Fruit fly (Drosophila melanogaster): Measurements from ENCODE around the gene Ctl2.
A peak's percentile ranks its signal among the peaks of the same experiment; 100 is the strongest.

Gene Ctl2

dm6 chr3R:29153197-29153644 lies 30.1 kb downstream of the Ctl2 start, which contains the start of the genes Slbp and Rpn2:
Gene Slbp (minus strand): TSS chr3R:29153266.
Gene Rpn2 (plus strand): TSS chr3R:29153524.
- TF ChIP-seq sage (GFP tag; optimal IDR thresholded peaks at IDR 0.05) = no peak
- no peak for TF ChIP-seq dmrt93B (GFP tag; optimal IDR thresholded peaks at IDR 0.05)
- peak; percentile 38 for TF ChIP-seq br (GFP tag; optimal IDR thresholded peaks at IDR 0.05)
- no peak for TF ChIP-seq lola (GFP tag; optimal IDR thresholded peaks at IDR 0.05)
- TF ChIP-seq GATAd (GFP tag; optimal IDR thresholded peaks at IDR 0.05) = no peak
- no peak for TF ChIP-seq pan (optimal IDR thresholded peaks at IDR 0.05)
- no peak for TF ChIP-seq Jra (GFP tag; optimal IDR thresholded peaks at IDR 0.05)
- no peak for TF ChIP-seq Hr78 (GFP tag; optimal IDR thresholded peaks at IDR 0.05)
- TF ChIP-seq Dif (GFP tag; optimal IDR thresholded peaks at IDR 0.05; ENCODE audit: partially characterized antibody) = no peak
- TF ChIP-seq dsf (GFP tag; optimal IDR thresholded peaks at IDR 0.05; ENCODE audit: borderline replicate concordance) = no peak
- peak; percentile 69 for TF ChIP-seq h (GFP tag; optimal IDR thresholded peaks at IDR 0.05)
- TF ChIP-seq Abd-B (GFP tag; optimal IDR thresholded peaks at IDR 0.05) = no peak
- TF ChIP-seq tai (GFP tag; optimal IDR thresholded peaks at IDR 0.05) = no peak
- TF ChIP-seq woc (GFP tag; optimal IDR thresholded peaks at IDR 0.05) = no peak
- no peak for TF ChIP-seq brk (GFP tag; optimal IDR thresholded peaks at IDR 0.05)
- peak; percentile 46 for TF ChIP-seq CG9705 (GFP tag; optimal IDR thresholded peaks at IDR 0.05)
- TF ChIP-seq jim (GFP tag; optimal IDR thresholded peaks at IDR 0.05) = no peak
- peak; percentile 50 for TF ChIP-seq fru (GFP tag; optimal IDR thresholded peaks at IDR 0.05)
- TF ChIP-seq Myc (optimal IDR thresholded peaks at IDR 0.05) = peak; percentile 45
- TF ChIP-seq sv (GFP tag; optimal IDR thresholded peaks at IDR 0.05) = peak; percentile 5
- no peak for TF ChIP-seq Vsx2 (GFP tag; optimal IDR thresholded peaks at IDR 0.05; ENCODE audit: partially characterized antibody)
- peak; percentile 14 for TF ChIP-seq Mio (GFP tag; optimal IDR thresholded peaks at IDR 0.05)
- peak in 1 of 2 experiments; percentile 67 for TF ChIP-seq foxo (GFP tag; optimal IDR thresholded peaks at IDR 0.05)
- TF ChIP-seq CG32264 (GFP tag; optimal IDR thresholded peaks at IDR 0.05) = no peak
- peak; percentile 61 for TF ChIP-seq psq (GFP tag; optimal IDR thresholded peaks at IDR 0.05)
- no peak for TF ChIP-seq Rel (GFP tag; optimal IDR thresholded peaks at IDR 0.05)
- peak; percentile 62 for TF ChIP-seq Rel (tag; optimal IDR thresholded peaks at IDR 0.05)
- TF ChIP-seq rgr (GFP tag; optimal IDR thresholded peaks at IDR 0.05) = peak; percentile 69
- TF ChIP-seq CrebA (GFP tag; optimal IDR thresholded peaks at IDR 0.05; ENCODE audit: borderline replicate concordance) = no peak
- TF ChIP-seq Hr83 (GFP tag; optimal IDR thresholded peaks at IDR 0.05; ENCODE audit: poor library complexity, severe bottlenecking) = no peak
- TF ChIP-seq HLH106 (tag; optimal IDR thresholded peaks at IDR 0.05) = peak; percentile 41
- no peak for TF ChIP-seq usp (GFP tag; optimal IDR thresholded peaks at IDR 0.05)
- no peak for TF ChIP-seq dl (GFP tag; optimal IDR thresholded peaks at IDR 0.05; ENCODE audit: insufficient read depth in 1 of 2, partially characterized antibody in 2 of 2)
- peak; percentile 34 for TF ChIP-seq ey (GFP tag; optimal IDR thresholded peaks at IDR 0.05)
- TF ChIP-seq OdsH (GFP tag; optimal IDR thresholded peaks at IDR 0.05) = peak; percentile 59
- no peak for TF ChIP-seq Dfd (GFP tag; optimal IDR thresholded peaks at IDR 0.05)
- TF ChIP-seq Hnf4 (GFP tag; optimal IDR thresholded peaks at IDR 0.05) = no peak
- no peak for TF ChIP-seq N (GFP tag; optimal IDR thresholded peaks at IDR 0.05)
- TF ChIP-seq Sp1 (GFP tag; optimal IDR thresholded peaks at IDR 0.05) = peak; percentile 56

dm6 chr3R:29157418-29158398 lies 34.5 kb downstream of the Ctl2 start, which contains the start of gene rdog:
Gene rdog (plus strand): TSS chr3R:29158122.
- TF ChIP-seq Jra (GFP tag; optimal IDR thresholded peaks at IDR 0.05) (peak; percentile 74), CG9705 (GFP tag; optimal IDR thresholded peaks at IDR 0.05) (peak; percentile 73), HLH106 (tag; optimal IDR thresholded peaks at IDR 0.05) (peak; percentile 77), br (GFP tag; optimal IDR thresholded peaks at IDR 0.05) (peak; percentile 85), Hr83 (GFP tag; optimal IDR thresholded peaks at IDR 0.05; ENCODE audit: poor library complexity, severe bottlenecking) (no peak), Mio (GFP tag; optimal IDR thresholded peaks at IDR 0.05) (peak; percentile 29), GATAd (GFP tag; optimal IDR thresholded peaks at IDR 0.05) (peak; percentile 34), jim (GFP tag; optimal IDR thresholded peaks at IDR 0.05) (no peak), Abd-B (GFP tag; optimal IDR thresholded peaks at IDR 0.05) (no peak), woc (GFP tag; optimal IDR thresholded peaks at IDR 0.05) (peak; percentile 98), OdsH (GFP tag; optimal IDR thresholded peaks at IDR 0.05) (peak; percentile 82), Rel (GFP tag; optimal IDR thresholded peaks at IDR 0.05) (no peak), Rel (tag; optimal IDR thresholded peaks at IDR 0.05) (peak; percentile 78), foxo (GFP tag; optimal IDR thresholded peaks at IDR 0.05) (peak; percentile 32 to 89), CG32264 (GFP tag; optimal IDR thresholded peaks at IDR 0.05) (peak; percentile 50), psq (GFP tag; optimal IDR thresholded peaks at IDR 0.05) (peak; percentile 73), dl (GFP tag; optimal IDR thresholded peaks at IDR 0.05; ENCODE audit: insufficient read depth in 1 of 2, partially characterized antibody in 2 of 2) (no peak), brk (GFP tag; optimal IDR thresholded peaks at IDR 0.05) (no peak), tai (GFP tag; optimal IDR thresholded peaks at IDR 0.05) (no peak), rgr (GFP tag; optimal IDR thresholded peaks at IDR 0.05) (peak; percentile 86), ey (GFP tag; optimal IDR thresholded peaks at IDR 0.05) (peak; percentile 87), h (GFP tag; optimal IDR thresholded peaks at IDR 0.05) (peak; percentile 46), Hnf4 (GFP tag; optimal IDR thresholded peaks at IDR 0.05) (peak; percentile 72), dsf (GFP tag; optimal IDR thresholded peaks at IDR 0.05; ENCODE audit: borderline replicate concordance) (peak; percentile 30), pan (optimal IDR thresholded peaks at IDR 0.05) (peak; percentile 87), sv (GFP tag; optimal IDR thresholded peaks at IDR 0.05) (peak; percentile 82), usp (GFP tag; optimal IDR thresholded peaks at IDR 0.05) (no peak), Dfd (GFP tag; optimal IDR thresholded peaks at IDR 0.05) (no peak), N (GFP tag; optimal IDR thresholded peaks at IDR 0.05) (no peak), dmrt93B (GFP tag; optimal IDR thresholded peaks at IDR 0.05) (peak; percentile 66), Sp1 (GFP tag; optimal IDR thresholded peaks at IDR 0.05) (peak; percentile 84), fru (GFP tag; optimal IDR thresholded peaks at IDR 0.05) (peak; percentile 91)
